Worm (Caenorhabditis elegans) whole organism, L4 larva: ENCODE data around the gene F59B2.9.

Experiments used
- F10B5.3 ChIP-seq: sonication (generic microtip); optimal IDR thresholded peaks from 2 replicates; lab custom pipeline; 2016; ENCODE audit warnings: mild to moderate bottlenecking, missing genetic modification characterization, missing compliant biosample characterization
- F26F4.8 ChIP-seq: fragments of 200-800 bp; sonication (Bioruptor generic); conservative IDR thresholded peaks from 2 replicates; pipeline ENCODE4 v1.3.6; 2022; ENCODE audit warnings: missing genetic modification characterization, missing compliant biosample characterization
- F44E2.7 ChIP-seq: fragments of 200-800 bp; sonication (Bioruptor generic); IDR thresholded peaks from 2 replicates; pipeline ENCODE4 v2.1.2; 2022; ENCODE audit warnings: missing genetic modification characterization, missing compliant biosample characterization
- Y105C5A.15 ChIP-seq: fragments of 200-800 bp; sonication (Bioruptor generic); IDR thresholded peaks from 2 replicates; pipeline ENCODE4 v1.3.6; 2022; ENCODE audit warnings: missing genetic modification characterization, missing compliant biosample characterization
- Y75B8A.6 ChIP-seq: fragments of 200-800 bp; sonication (Bioruptor generic); IDR thresholded peaks from 2 replicates; pipeline ENCODE4 v1.3.6; 2022; ENCODE audit warnings: missing genetic modification reagents, missing genetic modification characterization, missing compliant biosample characterization
- aha-1 ChIP-seq: fragments of 150-350 bp; peaks from one replicate; lab custom pipeline; 2014; ENCODE audit warnings: missing biosample characterization, missing genetic modification characterization
- ama-1 ChIP-seq: fragments of 150-350 bp; optimal IDR thresholded peaks from 2 replicates; lab custom pipeline; 2014; ENCODE audit warnings: inconsistent platforms, mixed read lengths
- ceh-20 ChIP-seq: fragments of 200-800 bp; sonication (Bioruptor generic); IDR thresholded peaks from 2 replicates; pipeline ENCODE4 v1.3.6; 2022; ENCODE audit warnings: missing genetic modification reagents, missing genetic modification characterization, missing compliant biosample characterization
- ceh-28 ChIP-seq: fragments of 150-350 bp; optimal IDR thresholded peaks from 2 replicates; lab custom pipeline; 2014; ENCODE audit warnings: missing biosample characterization, missing genetic modification reagents, missing genetic modification characterization
- ces-1 ChIP-seq: fragments of 150-350 bp; sonication (generic microtip); optimal IDR thresholded peaks from 4 replicates; lab custom pipeline; 2014; ENCODE audit warnings: missing biosample characterization, missing genetic modification reagents, missing genetic modification characterization
- ctbp-1 ChIP-seq: fragments of 200-800 bp; sonication (Bioruptor generic); IDR thresholded peaks from 2 replicates; pipeline ENCODE4 v1.3.6; 2022; ENCODE audit warnings: missing genetic modification reagents, missing genetic modification characterization, missing compliant biosample characterization
- daf-16 ChIP-seq, 3 experiments: sonication (generic microtip); optimal IDR thresholded peaks; 2 replicates each; lab custom pipeline; 2016 to 2017; ENCODE audit warnings: missing genetic modification characterization in 3 of 3, missing genetic modification reagents in 3 of 3, mild to moderate bottlenecking in 2 of 3, missing compliant biosample characterization in 2 of 3, missing biosample characterization in 1 of 3, moderate library complexity in 1 of 3
- daf-8 ChIP-seq: fragments of 200-800 bp; sonication (Bioruptor generic); IDR thresholded peaks from 2 replicates; pipeline ENCODE4 v1.3.6; 2022; ENCODE audit warnings: missing genetic modification characterization, missing compliant biosample characterization
- dpl-1 ChIP-seq: fragments of 150-350 bp; optimal IDR thresholded peaks from 2 replicates; lab custom pipeline; 2014; ENCODE audit warnings: missing biosample characterization, missing genetic modification reagents, missing genetic modification characterization
- duxl-1 ChIP-seq: sonication (generic microtip); optimal IDR thresholded peaks from 2 replicates; lab custom pipeline; 2016; ENCODE audit warnings: mild to moderate bottlenecking, missing genetic modification characterization, moderate library complexity, missing compliant biosample characterization; ENCODE audit not compliant: poor library complexity
- fkh-10 ChIP-seq: fragments of 150-350 bp; optimal IDR thresholded peaks from 2 replicates; lab custom pipeline; 2014; ENCODE audit warnings: missing biosample characterization, missing genetic modification reagents, missing genetic modification characterization
- hif-1 ChIP-seq, 2 experiments: sonication (generic microtip); optimal IDR thresholded peaks; 2 replicates each; lab custom pipeline; 2016 to 2017; ENCODE audit warnings: missing compliant biosample characterization in 2 of 2, missing genetic modification characterization in 2 of 2, missing genetic modification reagents in 2 of 2, missing genotype in 2 of 2, mild to moderate bottlenecking in 1 of 2
- hlh-11 ChIP-seq: fragments of 200-800 bp; sonication (Bioruptor generic); optimal IDR thresholded peaks from 2 replicates; lab custom pipeline; 2018; ENCODE audit warnings: mild to moderate bottlenecking, missing genetic modification characterization, missing compliant biosample characterization
- hmg-1.1 ChIP-seq: fragments of 200-800 bp; sonication (Bioruptor generic); IDR thresholded peaks from 2 replicates; pipeline ENCODE4 v1.3.6; 2022; ENCODE audit warnings: missing genetic modification reagents, missing genetic modification characterization, missing compliant biosample characterization
- lin-15B ChIP-seq: fragments of 150-350 bp; sonication (generic microtip); optimal IDR thresholded peaks from 3 replicates; lab custom pipeline; 2014; ENCODE audit warnings: missing biosample characterization, missing genetic modification characterization
- lin-29 ChIP-seq: fragments of 200-800 bp; sonication (Bioruptor generic); IDR thresholded peaks from 2 replicates; pipeline ENCODE4 v1.3.6; 2022; ENCODE audit warnings: missing genetic modification reagents, missing genetic modification characterization, missing compliant biosample characterization
- lin-38 ChIP-seq: fragments of 200-800 bp; sonication (Bioruptor generic); IDR thresholded peaks from 2 replicates; pipeline ENCODE4 v1.3.6; 2022; ENCODE audit warnings: missing genetic modification reagents, missing genetic modification characterization, missing compliant biosample characterization
- lin-39 ChIP-seq: fragments of 150-350 bp; optimal IDR thresholded peaks from 2 replicates; lab custom pipeline; 2014; ENCODE audit warnings: missing biosample characterization, missing genetic modification reagents, missing genetic modification characterization
- lir-3 ChIP-seq: sonication (generic microtip); optimal IDR thresholded peaks from 2 replicates; lab custom pipeline; 2016; ENCODE audit warnings: mild to moderate bottlenecking, missing genetic modification characterization, missing compliant biosample characterization
- lsy-2 ChIP-seq, 2 experiments: fragments of 150-350 bp in 1 of 2; sonication (generic microtip) in 1 of 2; optimal IDR thresholded peaks; 2 replicates each; lab custom pipeline; 2014 to 2017; ENCODE audit warnings: missing biosample characterization in 2 of 2, missing genetic modification characterization in 2 of 2
- madf-9 ChIP-seq: fragments of 200-800 bp; sonication (Bioruptor generic); conservative IDR thresholded peaks from 2 replicates; pipeline ENCODE4 v1.3.6; 2022; ENCODE audit warnings: missing genetic modification reagents, missing genetic modification characterization, missing compliant biosample characterization
- mdl-1 ChIP-seq, 2 experiments: fragments of 150-350 bp in 1 of 2; sonication (generic microtip) in 1 of 2; optimal IDR thresholded peaks; 2 replicates each; lab custom pipeline; 2014 to 2017; ENCODE audit warnings: missing biosample characterization in 2 of 2, missing genetic modification characterization in 2 of 2
- mdt-29 ChIP-seq: fragments of 200-800 bp; sonication (Bioruptor generic); IDR thresholded peaks from 2 replicates; pipeline ENCODE4 v1.3.6; 2022; ENCODE audit warnings: missing genetic modification reagents, missing genetic modification characterization, missing compliant biosample characterization
- mep-1 ChIP-seq: fragments of 150-350 bp; sonication (generic microtip); optimal IDR thresholded peaks from 3 replicates; lab custom pipeline; 2014; ENCODE audit warnings: missing biosample characterization, missing genetic modification characterization
- mes-2 ChIP-seq: sonication (generic microtip); optimal IDR thresholded peaks from 2 replicates; lab custom pipeline; 2016; ENCODE audit warnings: missing genotype, mild to moderate bottlenecking, missing genetic modification characterization, missing compliant biosample characterization; ENCODE audit not compliant: poor library complexity, severe bottlenecking
- nhr-11 ChIP-seq: fragments of 150-350 bp; optimal IDR thresholded peaks from 2 replicates; lab custom pipeline; 2014; ENCODE audit warnings: missing biosample characterization, missing genetic modification characterization
- nhr-111 ChIP-seq: fragments of 200-800 bp; sonication (Bioruptor generic); optimal IDR thresholded peaks from 2 replicates; lab custom pipeline; 2018; ENCODE audit warnings: mild to moderate bottlenecking, missing genetic modification characterization, missing compliant biosample characterization
- nhr-237 ChIP-seq: sonication (generic microtip); optimal IDR thresholded peaks from 2 replicates; lab custom pipeline; 2017; ENCODE audit warnings: missing biosample characterization, missing genetic modification characterization
- nhr-25 ChIP-seq: sonication (generic microtip); optimal IDR thresholded peaks from 2 replicates; lab custom pipeline; 2017; ENCODE audit warnings: missing genetic modification characterization, mild to moderate bottlenecking, missing compliant biosample characterization, antibody characterized with exemption, moderate library complexity, borderline replicate concordance; ENCODE audit not compliant: insufficient read depth
- nhr-28 ChIP-seq: fragments of 150-350 bp; optimal IDR thresholded peaks from 2 replicates; lab custom pipeline; 2014; ENCODE audit warnings: missing biosample characterization, missing genetic modification characterization
- nhr-41 ChIP-seq: fragments of 200-800 bp; sonication (Bioruptor generic); IDR thresholded peaks from 2 replicates; pipeline ENCODE4 v1.3.6; 2022; ENCODE audit warnings: missing genetic modification reagents, missing genetic modification characterization, missing compliant biosample characterization
- nhr-42 ChIP-seq: fragments of 200-800 bp; sonication (Bioruptor generic); IDR thresholded peaks from 2 replicates; pipeline ENCODE4 v1.3.6; 2022; ENCODE audit warnings: missing genetic modification characterization, missing compliant biosample characterization
- nhr-77 ChIP-seq: fragments of 150-350 bp; optimal IDR thresholded peaks from 2 replicates; lab custom pipeline; 2014; ENCODE audit warnings: missing biosample characterization, missing genetic modification characterization
- pha-4 ChIP-seq, 2 experiments: fragments of 150-350 bp in 1 of 2; fragments of 200-800 bp in 1 of 2; sonication (Bioruptor generic) in 1 of 2; IDR thresholded peaks in 1 of 2; optimal IDR thresholded peaks in 1 of 2; 2 replicates each; pipeline versions ENCODE4 v1.3.6 to Lab custom; 2014 to 2022; ENCODE audit warnings: missing genetic modification characterization in 2 of 2, missing genetic modification reagents in 2 of 2, missing biosample characterization in 1 of 2, missing compliant biosample characterization in 1 of 2
- pqm-1 ChIP-seq: sonication (generic microtip); optimal IDR thresholded peaks from 2 replicates; lab custom pipeline; 2017; ENCODE audit warnings: missing biosample characterization, missing genetic modification characterization
- rbr-2 ChIP-seq: sonication (generic microtip); optimal IDR thresholded peaks from 2 replicates; lab custom pipeline; 2016; ENCODE audit warnings: missing genotype, missing genetic modification characterization, missing compliant biosample characterization
- set-16 ChIP-seq: fragments of 200-800 bp; sonication (Bioruptor generic); IDR thresholded peaks from 2 replicates; pipeline ENCODE4 v1.3.6; 2022; ENCODE audit warnings: missing genetic modification reagents, missing genetic modification characterization, missing compliant biosample characterization
- skn-1 ChIP-seq: fragments of 150-350 bp; optimal IDR thresholded peaks from 2 replicates; lab custom pipeline; 2014; ENCODE audit warnings: missing biosample characterization, missing genetic modification characterization
- snpc-1.2 ChIP-seq: fragments of 200-800 bp; sonication (Bioruptor generic); IDR thresholded peaks from 2 replicates; pipeline ENCODE4 v1.3.6; 2022; ENCODE audit warnings: missing genetic modification reagents, missing genetic modification characterization, missing compliant biosample characterization
- unc-130 ChIP-seq: sonication (generic microtip); optimal IDR thresholded peaks from 2 replicates; lab custom pipeline; 2016; ENCODE audit warnings: missing genetic modification reagents, missing genetic modification characterization, missing compliant biosample characterization
- zip-2 ChIP-seq: fragments of 150-350 bp; optimal IDR thresholded peaks from 2 replicates; lab custom pipeline; 2014; ENCODE audit warnings: missing biosample characterization, missing genetic modification characterization
- ztf-11 ChIP-seq: fragments of 150-350 bp; optimal IDR thresholded peaks from 2 replicates; lab custom pipeline; 2014; ENCODE audit warnings: missing biosample characterization, missing genetic modification characterization

Gene F59B2.9

ce11 chrIII:8983135-8983534, 29.1 kb downstream of the F59B2.9 start (continued):
- TF ChIP-seq hif-1 (tag; optimal IDR thresholded peaks at IDR 0.05; lab: Kevin White, UChicago) (no peak), nhr-42 (no peak), duxl-1 (tag; lab: Kevin White, UChicago) (no peak), ctbp-1 (GFP tag; lab: Robert Waterston, UW) (0 out of 2 replicates have a peak, but pooled peaks have one; percentile 11), nhr-237 (tag; lab: Kevin White, UChicago) (no peak), madf-9 (GFP tag; lab: Robert Waterston, UW) (no peak), nhr-28 (tag; lab: Kevin White, UChicago) (peak; percentile 19)

ce11 chrIII:8981847-8982479, 30.2 kb downstream of the F59B2.9 start, which contains the start of gene pde-2:
Gene pde-2 (minus strand): TSS chrIII:8981897.
- TF ChIP-seq ztf-11 (tag; lab: Kevin White, UChicago) (no peak), skn-1 (tag; lab: Kevin White, UChicago) (no peak), zip-2 (tag; lab: Kevin White, UChicago) (no peak), nhr-11 (tag; lab: Kevin White, UChicago) (peak; percentile 41), Y75B8A.6 (GFP tag; lab: Robert Waterston, UW) (no peak), daf-8 (GFP tag; lab: Robert Waterston, UW) (no peak), F44E2.7 (GFP tag; lab: Robert Waterston, UW) (no peak), Y105C5A.15 (no peak), fkh-10 (peak; percentile 70), lin-39 (no peak), lsy-2 (tag; optimal IDR thresholded peaks at IDR 0.05; lab: Kevin White, UChicago) (peak in 1 of 2 experiments; percentile 76), dpl-1 (GFP tag; lab: Kevin White, UChicago) (no peak), mes-2 (peak; percentile 41), ceh-28 (no peak), daf-16 (GFP tag; optimal IDR thresholded peaks at IDR 0.05; lab: Kevin White, UChicago) (no peak), daf-16 (tag; optimal IDR thresholded peaks at IDR 0.05; lab: Kevin White, UChicago) (no peak), lin-15B (tag; lab: Kevin White, UChicago) (no peak), hlh-11 (peak; percentile 54), ctbp-1 (GFP tag; lab: Robert Waterston, UW) (peak; percentile 76), duxl-1 (tag; lab: Kevin White, UChicago) (no peak), nhr-25 (peak; percentile 30), snpc-1.2 (GFP tag; lab: Robert Waterston, UW) (no peak), lin-38 (no peak), nhr-41 (GFP tag; lab: Robert Waterston, UW) (no peak), mep-1 (tag; lab: Kevin White, UChicago) (peak; percentile 62), lin-29 (no peak), ama-1 (no peak), ces-1 (peak; percentile 51), hif-1 (tag; optimal IDR thresholded peaks at IDR 0.05; lab: Kevin White, UChicago) (peak in 1 of 2 experiments; percentile 9), pha-4 (GFP tag; IDR thresholded peaks at IDR 0.05; lab: Robert Waterston, UW) (no peak; the same call in 1 of the 2 replicates), pha-4 (tag; optimal IDR thresholded peaks at IDR 0.05; lab: Kevin White, UChicago) (no peak), unc-130 (GFP tag; lab: Kevin White, UChicago) (no peak), mdt-29 (no peak), aha-1 (tag; lab: Kevin White, UChicago) (peak; percentile 78), rbr-2 (tag; lab: Kevin White, UChicago) (peak; percentile 52), F26F4.8 (no peak), nhr-77 (tag; lab: Kevin White, UChicago) (no peak), ceh-20 (no peak), pqm-1 (tag; lab: Kevin White, UChicago) (no peak), hmg-1.1 (GFP tag; lab: Robert Waterston, UW) (peak; percentile 40; the same call in 1 of the 2 replicates), mdl-1 (tag; optimal IDR thresholded peaks at IDR 0.05; lab: Kevin White, UChicago) (peak in 1 of 2 experiments; percentile 20), set-16 (GFP tag; lab: Robert Waterston, UW) (peak; percentile 39), nhr-111 (GFP tag; lab: Kevin White, UChicago) (no peak), lir-3 (tag; lab: Kevin White, UChicago) (no peak), nhr-28 (tag; lab: Kevin White, UChicago) (peak; percentile 14), F10B5.3 (tag; lab: Kevin White, UChicago) (no peak)
